Worm (Caenorhabditis elegans): ENCODE results near the gene Y8A9A.2.

DNA sequence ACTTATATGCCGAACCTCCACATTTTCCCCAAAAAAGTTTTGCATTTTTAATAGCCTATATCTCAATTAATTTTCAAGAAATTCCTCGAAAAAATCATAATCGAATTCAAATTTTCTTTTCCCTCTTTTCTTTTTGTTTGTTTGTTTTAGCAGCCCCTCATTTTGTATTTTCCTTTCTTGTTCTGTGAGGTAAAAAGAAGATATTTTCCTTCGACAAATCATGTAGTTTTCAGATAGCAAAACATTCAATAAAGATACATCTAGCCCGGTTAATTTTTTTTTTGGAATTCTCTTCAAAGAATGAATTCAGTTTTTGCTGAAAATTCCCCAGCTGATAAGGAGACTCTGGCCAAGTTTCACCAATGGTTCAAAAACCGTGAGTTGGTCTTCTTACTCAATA, 19.7 kb upstream of the Y8A9A.2 start, which contains the start of gene T24E12.3:
- no peak for TF ChIP-seq skn-1 (tag; optimal IDR thresholded peaks at IDR 0.05)
- no peak for TF ChIP-seq mab-5 (tag; optimal IDR thresholded peaks at IDR 0.05)
- no peak for TF ChIP-seq nhr-237 (tag; optimal IDR thresholded peaks at IDR 0.05)
- no peak for TF ChIP-seq aly-2 (tag; optimal IDR thresholded peaks at IDR 0.05)
- TF ChIP-seq ama-1 (optimal IDR thresholded peaks at IDR 0.05): no peak
- TF ChIP-seq ztf-1 (GFP tag; conservative IDR thresholded peaks at IDR 0.05): no peak
- TF ChIP-seq elt-3 (tag; optimal IDR thresholded peaks at IDR 0.05): no peak

All from whole organism, L2 larva.